Worm (Caenorhabditis elegans): ENCODE data around the gene ced-10.

DNA sequence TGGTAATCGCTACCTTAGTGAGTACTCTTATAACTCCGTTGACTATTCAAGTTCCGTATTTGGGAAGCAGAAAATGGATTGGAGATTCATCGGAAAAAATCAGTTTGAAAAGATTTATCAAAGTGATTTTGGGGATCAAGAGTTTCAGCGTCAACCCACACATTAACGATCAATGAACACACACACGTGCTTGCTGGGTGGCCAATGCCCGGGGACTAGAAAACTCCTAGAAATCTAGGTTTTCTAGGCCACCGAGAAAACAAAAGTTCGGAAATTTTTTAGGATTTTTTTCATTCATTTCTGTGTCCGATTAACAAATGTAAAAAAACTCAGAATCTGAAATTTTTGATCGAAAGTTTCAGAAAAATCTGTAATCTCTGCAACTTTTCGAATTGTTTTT is 3.4 kb downstream of the ced-10 start:
- no peak for TF ChIP-seq cog-1 (tag; optimal IDR thresholded peaks at IDR 0.05)
- peak; percentile 28; the same call in 1 of the 2 replicates for TF ChIP-seq flt-1 (GFP tag; IDR thresholded peaks at IDR 0.05)
- TF ChIP-seq tab-1 (GFP tag; IDR thresholded peaks at IDR 0.05): no peak
- no peak for TF ChIP-seq med-1 (GFP tag; optimal IDR thresholded peaks at IDR 0.05; ENCODE audit: insufficient read depth)
